Worm (Caenorhabditis elegans): Measurements from ENCODE around the gene F36A4.3.

- no peak for TF ChIP-seq F49E8.2 (tag; optimal IDR thresholded peaks at IDR 0.05; ENCODE audit: borderline replicate concordance)
- TF ChIP-seq skn-1 (tag; optimal IDR thresholded peaks at IDR 0.05) = no peak
- TF ChIP-seq unc-39 (tag; optimal IDR thresholded peaks at IDR 0.05) = no peak
- TF ChIP-seq nhr-28 (tag; optimal IDR thresholded peaks at IDR 0.05) = no peak
- no peak for TF ChIP-seq lin-29 (GFP tag; IDR thresholded peaks at IDR 0.05)
- TF ChIP-seq dpl-1 (GFP tag; optimal IDR thresholded peaks at IDR 0.05) = no peak
- no peak for TF ChIP-seq F26F4.8 (GFP tag; conservative IDR thresholded peaks at IDR 0.05)
- TF ChIP-seq ceh-82 (tag; optimal IDR thresholded peaks at IDR 0.05) = no peak
- no peak for TF ChIP-seq unc-62 (GFP tag; optimal IDR thresholded peaks at IDR 0.05 in 1 of 2)
- no peak for TF ChIP-seq unc-62 (tag; optimal IDR thresholded peaks at IDR 0.05)
- TF ChIP-seq ceh-28 (tag; optimal IDR thresholded peaks at IDR 0.05) = no peak
- no peak for TF ChIP-seq Y105C5A.15 (GFP tag; IDR thresholded peaks at IDR 0.05)
Measured at ce11 chrIV:4290472-4290871, 21.1 kb downstream of the F36A4.3 start, which contains the start of gene dct-7.
